Worm (Caenorhabditis elegans): ENCODE data around the gene F10E7.2.

The F10E7.2 gene

ce11 chrII:7171305-7171998, 49.4 kb downstream of the F10E7.2 start, which contains the start of gene dyf-13:
dyf-13 (minus strand) TSS chrII:7171355.
- TF ChIP-seq dao-5 (tag; optimal IDR thresholded peaks at IDR 0.05): no peak
- no peak for TF ChIP-seq W03F9.2 (tag; optimal IDR thresholded peaks at IDR 0.05)
- no peak for TF ChIP-seq him-1 (tag; optimal IDR thresholded peaks at IDR 0.05)

All from whole organism, L4/young adult.